Fruit fly (Drosophila melanogaster) whole organism, embryonic: ENCODE results near the gene NELF-B.

Experiments used
- Aef1 ChIP-seq: fragments of 200-800 bp; sonication (Bioruptor generic); IDR thresholded peaks from 3 replicates; pipeline ENCODE4 v1.3.6; 2022; ENCODE audit warnings: missing biosample characterization, missing genetic modification characterization
- BEAF-32 ChIP-seq: fragments of 200-800 bp; sonication (Bioruptor generic); optimal IDR thresholded peaks from 3 replicates; lab custom pipeline; 2017; ENCODE audit warnings: missing biosample characterization, missing genetic modification characterization, mild to moderate bottlenecking, moderate library complexity, missing genetic modification reagents
- CG12071 ChIP-seq: fragments of 200-800 bp; sonication (Bioruptor generic); optimal IDR thresholded peaks from 3 replicates; lab custom pipeline; 2018; ENCODE audit warnings: missing biosample characterization, mild to moderate bottlenecking, missing genetic modification characterization
- CG15514 ChIP-seq: fragments of 200-800 bp; sonication (Bioruptor generic); optimal IDR thresholded peaks from 3 replicates; lab custom pipeline; 2017; ENCODE audit warnings: missing biosample characterization, missing genetic modification characterization, mild to moderate bottlenecking, moderate library complexity, missing genetic modification reagents
- CG17186 ChIP-seq: fragments of 200-800 bp; sonication (Bioruptor generic); optimal IDR thresholded peaks from 3 replicates; lab custom pipeline; 2017; ENCODE audit warnings: missing biosample characterization, missing genetic modification reagents, missing genetic modification characterization
- CG2199 ChIP-seq: fragments of 200-800 bp; sonication (Bioruptor generic); IDR thresholded peaks from 3 replicates; pipeline ENCODE4 v1.3.6; 2022; ENCODE audit warnings: missing biosample characterization, missing genetic modification characterization
- CG2712 ChIP-seq: fragments of 200-800 bp; optimal IDR thresholded peaks from 3 replicates; lab custom pipeline; 2019; ENCODE audit warnings: missing biosample characterization, mild to moderate bottlenecking, missing genetic modification characterization, moderate library complexity
- CG30403 ChIP-seq: fragments of 200-800 bp; sonication (Bioruptor generic); optimal IDR thresholded peaks from 3 replicates; lab custom pipeline; 2016; ENCODE audit warnings: missing biosample characterization, missing genetic modification characterization
- CG3281 ChIP-seq: fragments of 200-800 bp; sonication (Bioruptor generic); optimal IDR thresholded peaks from 3 replicates; lab custom pipeline; 2017; ENCODE audit warnings: missing biosample characterization, mild to moderate bottlenecking, missing genetic modification characterization
- CG4328 ChIP-seq: fragments of 200-800 bp; sonication (Bioruptor generic); optimal IDR thresholded peaks from 3 replicates; lab custom pipeline; 2017; ENCODE audit warnings: missing biosample characterization, missing genetic modification reagents, missing genetic modification characterization
- CG4707 ChIP-seq: fragments of 200-800 bp; sonication (Bioruptor generic); optimal IDR thresholded peaks from 2 replicates; lab custom pipeline; 2018; ENCODE audit warnings: missing biosample characterization, mild to moderate bottlenecking, missing genetic modification characterization, moderate library complexity
- CG4730 ChIP-seq: fragments of 200-800 bp; sonication (Bioruptor generic); IDR thresholded peaks from 2 replicates; pipeline ENCODE4 v1.3.6; 2022; ENCODE audit warnings: missing biosample characterization, missing genetic modification characterization
- CG5245 ChIP-seq: fragments of 200-800 bp; sonication (Bioruptor generic); optimal IDR thresholded peaks from 3 replicates; lab custom pipeline; 2016; ENCODE audit warnings: missing biosample characterization, missing genetic modification characterization
- CG5953 ChIP-seq: fragments of 200-800 bp; sonication (Bioruptor generic); IDR thresholded peaks from 2 replicates; pipeline ENCODE4 v1.3.6; 2022; ENCODE audit warnings: missing biosample characterization, missing genetic modification characterization
- D19A ChIP-seq: fragments of 200-800 bp; optimal IDR thresholded peaks from 3 replicates; lab custom pipeline; 2019; ENCODE audit warnings: missing biosample characterization, mild to moderate bottlenecking, missing genetic modification characterization, moderate library complexity
- Deaf1 ChIP-seq: fragments of 200-800 bp; optimal IDR thresholded peaks from 3 replicates; lab custom pipeline; 2019; ENCODE audit warnings: missing biosample characterization, mild to moderate bottlenecking, missing genetic modification characterization, moderate library complexity
- Drgx ChIP-seq: fragments of 200-800 bp; sonication (Bioruptor generic); IDR thresholded peaks from 2 replicates; pipeline ENCODE4 v1.3.6; 2022; ENCODE audit warnings: missing biosample characterization, missing genetic modification characterization
- Eip74EF ChIP-seq, 2 experiments: fragments of 200-800 bp in 1 of 2; fragments of >200 bp in 1 of 2; sonication (Bioruptor generic) in 1 of 2; optimal IDR thresholded peaks; 2 replicates each; lab custom pipeline; 2017 to 2019; ENCODE audit warnings: missing biosample characterization in 2 of 2, missing genetic modification characterization in 2 of 2, mild to moderate bottlenecking in 1 of 2, moderate library complexity in 1 of 2
- HLH3B ChIP-seq: fragments of 200-800 bp; sonication (Bioruptor generic); IDR thresholded peaks from 2 replicates; pipeline ENCODE4 v1.3.6; 2022; ENCODE audit warnings: missing biosample characterization, missing genetic modification characterization
- HLH54F ChIP-seq: fragments of 200-800 bp; sonication (Bioruptor generic); optimal IDR thresholded peaks from 3 replicates; lab custom pipeline; 2016; ENCODE audit warnings: missing biosample characterization, missing genetic modification characterization
- HLHmδ ChIP-seq: fragments of 200-800 bp; sonication (Bioruptor generic); optimal IDR thresholded peaks from 2 replicates; lab custom pipeline; 2018; ENCODE audit warnings: missing biosample characterization, mild to moderate bottlenecking, missing genetic modification characterization, moderate library complexity
- Hr78 ChIP-seq, 2 experiments: fragments of 200-800 bp in 1 of 2; fragments of >200 bp in 1 of 2; sonication (Bioruptor generic) in 1 of 2; optimal IDR thresholded peaks; 2 replicates each; lab custom pipeline; 2017 to 2019; ENCODE audit warnings: missing biosample characterization in 2 of 2, missing genetic modification characterization in 2 of 2, mild to moderate bottlenecking in 1 of 2, moderate library complexity in 1 of 2
- MESR4 ChIP-seq: fragments of 200-800 bp; sonication (Bioruptor generic); optimal IDR thresholded peaks from 2 replicates; lab custom pipeline; 2018; ENCODE audit warnings: missing biosample characterization, mild to moderate bottlenecking, missing genetic modification characterization, moderate library complexity
- PHDP ChIP-seq: fragments of 200-800 bp; sonication (Bioruptor generic); optimal IDR thresholded peaks from 3 replicates; lab custom pipeline; 2018; ENCODE audit warnings: missing biosample characterization, mild to moderate bottlenecking, missing genetic modification characterization, moderate library complexity
- Sox100B ChIP-seq: fragments of 200-800 bp; sonication (Bioruptor generic); optimal IDR thresholded peaks from 3 replicates; lab custom pipeline; 2018; ENCODE audit warnings: missing biosample characterization, mild to moderate bottlenecking, missing genetic modification characterization
- Taf1 ChIP-seq: fragments of 200-800 bp; sonication (Bioruptor generic); IDR thresholded peaks from 2 replicates; pipeline ENCODE4 v1.3.6; 2022; ENCODE audit warnings: missing biosample characterization, missing genetic modification characterization
- abd-A ChIP-seq: fragments of 200-800 bp; sonication (Bioruptor generic); optimal IDR thresholded peaks from 3 replicates; lab custom pipeline; 2019; ENCODE audit warnings: missing biosample characterization, mild to moderate bottlenecking, missing genetic modification characterization, moderate library complexity
- cato ChIP-seq: fragments of 200-800 bp; sonication (Bioruptor generic); optimal IDR thresholded peaks from 2 replicates; lab custom pipeline; 2016; ENCODE audit warnings: missing biosample characterization, missing genetic modification characterization, borderline replicate concordance
- caup ChIP-seq: fragments of 200-800 bp; sonication (Bioruptor generic); optimal IDR thresholded peaks from 3 replicates; lab custom pipeline; 2017; ENCODE audit warnings: missing biosample characterization, mild to moderate bottlenecking, missing genetic modification characterization, moderate library complexity; ENCODE audit not compliant: severe bottlenecking
- chinmo ChIP-seq: fragments of 200-800 bp; sonication (Bioruptor generic); IDR thresholded peaks from 4 replicates; pipeline ENCODE4 v1.3.6; 2022; ENCODE audit warnings: missing biosample characterization, missing genetic modification characterization; ENCODE audit not compliant: partially characterized antibody
- crc ChIP-seq: fragments of 200-800 bp; sonication (Bioruptor generic); optimal IDR thresholded peaks from 2 replicates; lab custom pipeline; 2016; ENCODE audit warnings: missing biosample characterization, missing genetic modification characterization
- disco-r ChIP-seq: fragments of 200-800 bp; sonication (Bioruptor generic); optimal IDR thresholded peaks from 2 replicates; lab custom pipeline; 2016; ENCODE audit warnings: missing biosample characterization, missing genetic modification characterization
- dmrt11E ChIP-seq: fragments of 200-800 bp; sonication (Bioruptor generic); optimal IDR thresholded peaks from 3 replicates; lab custom pipeline; 2018; ENCODE audit warnings: missing biosample characterization, mild to moderate bottlenecking, missing genetic modification characterization, moderate library complexity
- fd3F ChIP-seq: fragments of 200-800 bp; sonication (Bioruptor generic); optimal IDR thresholded peaks from 2 replicates; lab custom pipeline; 2018; ENCODE audit warnings: missing biosample characterization, mild to moderate bottlenecking, missing genetic modification characterization, moderate library complexity
- gcm2 ChIP-seq: fragments of 200-800 bp; sonication (Bioruptor generic); optimal IDR thresholded peaks from 2 replicates; lab custom pipeline; 2016; ENCODE audit warnings: missing biosample characterization, missing genetic modification characterization
- lbe ChIP-seq: fragments of 200-800 bp; sonication (Bioruptor generic); optimal IDR thresholded peaks from 2 replicates; lab custom pipeline; 2016; ENCODE audit warnings: missing biosample characterization, mild to moderate bottlenecking, missing genetic modification characterization
- mam ChIP-seq: fragments of 200-800 bp; sonication (Bioruptor generic); optimal IDR thresholded peaks from 3 replicates; lab custom pipeline; 2016; ENCODE audit warnings: missing biosample characterization, missing genetic modification characterization
- nerfin-1 ChIP-seq: fragments of 200-800 bp; sonication (Bioruptor generic); optimal IDR thresholded peaks from 3 replicates; lab custom pipeline; 2019; ENCODE audit warnings: missing biosample characterization, mild to moderate bottlenecking, missing genetic modification characterization, moderate library complexity
- pfk ChIP-seq: fragments of 200-800 bp; sonication (Bioruptor generic); optimal IDR thresholded peaks from 2 replicates; lab custom pipeline; 2018; ENCODE audit warnings: missing biosample characterization, mild to moderate bottlenecking, missing genetic modification characterization, moderate library complexity
- psq ChIP-seq: fragments of 200-800 bp; sonication (Bioruptor generic); optimal IDR thresholded peaks from 2 replicates; lab custom pipeline; 2017; ENCODE audit warnings: missing biosample characterization, missing genetic modification characterization
- sqz ChIP-seq: fragments of 200-800 bp; sonication (Bioruptor generic); optimal IDR thresholded peaks from 3 replicates; lab custom pipeline; 2018; ENCODE audit warnings: missing biosample characterization, mild to moderate bottlenecking, missing genetic modification characterization
- tna ChIP-seq: fragments of 200-800 bp; sonication (Bioruptor generic); IDR thresholded peaks from 2 replicates; pipeline ENCODE4 v1.3.6; 2022; ENCODE audit warnings: missing biosample characterization, missing genetic modification characterization; ENCODE audit not compliant: partially characterized antibody
- unpg ChIP-seq: fragments of 200-800 bp; sonication (Bioruptor generic); optimal IDR thresholded peaks from 3 replicates; lab custom pipeline; 2018; ENCODE audit warnings: missing biosample characterization, mild to moderate bottlenecking, missing genetic modification characterization, moderate library complexity
- wdn ChIP-seq: fragments of 200-800 bp; sonication (Bioruptor generic); IDR thresholded peaks from 2 replicates; pipeline ENCODE4 v1.3.6; 2022; ENCODE audit warnings: missing biosample characterization, missing genetic modification characterization
- zen2 ChIP-seq: fragments of 200-800 bp; sonication (Bioruptor generic); IDR thresholded peaks from 3 replicates; pipeline ENCODE4 v1.3.6; 2022; ENCODE audit warnings: missing biosample characterization, missing genetic modification characterization; ENCODE audit not compliant: partially characterized antibody
- zfh1 ChIP-seq: fragments of 200-800 bp; sonication (Bioruptor generic); IDR thresholded peaks from 3 replicates; pipeline ENCODE4 v1.3.6; 2022; ENCODE audit warnings: missing biosample characterization, missing genetic modification characterization

NELF-B gene

dm6 chrX:7706398-7707349, 21.5 kb downstream of the NELF-B start (continued):
- TF ChIP-seq Aef1 (GFP tag; lab: Robert Waterston, UW) (peak; percentile 98), gcm2 (GFP tag; lab: Kevin White, UChicago) (peak; percentile 5), caup (GFP tag; lab: Kevin White, UChicago) (peak; percentile 98), CG5245 (GFP tag; lab: Kevin White, UChicago) (peak; percentile 93), Eip74EF (GFP tag; optimal IDR thresholded peaks at IDR 0.05; lab: Kevin White, UChicago) (peak in 1 of 2 experiments; percentile 97), CG4328 (GFP tag; lab: Kevin White, UChicago) (peak; percentile 99), sqz (peak; percentile 96), mam (peak; percentile 71), Sox100B (GFP tag; lab: Kevin White, UChicago) (peak; percentile 96), Drgx (GFP tag; lab: Robert Waterston, UW) (peak; percentile 99), CG5953 (GFP tag; lab: Robert Waterston, UW) (peak; percentile 98), unpg (GFP tag; lab: Kevin White, UChicago) (peak; percentile 98), MESR4 (GFP tag; lab: Kevin White, UChicago) (peak; percentile 73), CG30403 (GFP tag; lab: Kevin White, UChicago) (peak; percentile 97), HLH54F (GFP tag; lab: Kevin White, UChicago) (peak; percentile 81), dmrt11E (tag; lab: Kevin White, UChicago) (peak; percentile 91), chinmo (GFP tag; lab: Robert Waterston, UW) (peak; percentile 63; the same call in 1 of the 4 replicates), abd-A (tag; lab: Kevin White, UChicago) (peak; percentile 98), crc (GFP tag; lab: Kevin White, UChicago) (peak; percentile 40), CG2712 (tag; lab: Kevin White, UChicago) (peak; percentile 98), CG15514 (GFP tag; lab: Kevin White, UChicago) (peak; percentile 92), lbe (peak; percentile 96), Hr78 (GFP tag; optimal IDR thresholded peaks at IDR 0.05; lab: Kevin White, UChicago) (peak in 1 of 2 experiments; percentile 91), fd3F (peak; percentile 98), zfh1 (GFP tag; lab: Robert Waterston, UW) (peak; percentile 98), PHDP (tag; lab: Kevin White, UChicago) (peak; percentile 99), CG12071 (GFP tag; lab: Kevin White, UChicago) (peak; percentile 97), HLHmδ (GFP tag; lab: Kevin White, UChicago) (no peak), psq (GFP tag; lab: Kevin White, UChicago) (peak; percentile 93), Taf1 (GFP tag; lab: Robert Waterston, UW) (peak; percentile 98), CG17186 (GFP tag; lab: Kevin White, UChicago) (peak; percentile 67), nerfin-1 (peak; percentile 97), pfk (GFP tag; lab: Kevin White, UChicago) (peak; percentile 77), CG3281 (peak; percentile 98), Deaf1 (tag; lab: Kevin White, UChicago) (peak; percentile 88), BEAF-32 (peak; percentile 16), CG2199 (GFP tag; lab: Robert Waterston, UW) (peak; percentile 95), D19A (tag; lab: Kevin White, UChicago) (peak; percentile 94), wdn (peak; percentile 98), zen2 (no peak), tna (no peak), HLH3B (GFP tag; lab: Robert Waterston, UW) (peak; percentile 99), CG4730 (GFP tag; lab: Robert Waterston, UW) (peak; percentile 97), CG4707 (peak; percentile 92), disco-r (GFP tag; lab: Kevin White, UChicago) (no peak), cato (GFP tag; lab: Kevin White, UChicago) (peak; percentile 87)
